Worm (Caenorhabditis elegans): ENCODE measurements around the gene col-72.
A peak's percentile ranks its signal among the peaks of the same experiment; 100 is the strongest.

The col-72 gene

ce11 chrII:3502520-3503323, 21.3 kb downstream of the col-72 start, which contains the start of the genes col-71 and Y49F6B.2 (continued):
- TF ChIP-seq daf-19 (GFP tag; conservative IDR thresholded peaks at IDR 0.05) (no peak), zfp-3 (GFP tag; conservative IDR thresholded peaks at IDR 0.05) (peak; percentile 42; the same call in 1 of the 2 replicates), mep-1 (tag; optimal IDR thresholded peaks at IDR 0.05) (peak; percentile 65), mxl-3 (GFP tag; optimal IDR thresholded peaks at IDR 0.05) (no peak), lin-29 (GFP tag; IDR thresholded peaks at IDR 0.05) (no peak), spr-1 (tag; optimal IDR thresholded peaks at IDR 0.05) (no peak), nhr-28 (tag; optimal IDR thresholded peaks at IDR 0.05) (peak; percentile 19), F26F4.8 (GFP tag; conservative IDR thresholded peaks at IDR 0.05) (no peak), hlh-30 (tag; optimal IDR thresholded peaks at IDR 0.05; ENCODE audit: insufficient read depth) (peak; percentile 22), fos-1 (tag; optimal IDR thresholded peaks at IDR 0.05) (no peak), pha-4 (GFP tag; IDR thresholded peaks at IDR 0.05) (0 out of 2 replicates have a peak, but pooled peaks have one; percentile 18), pha-4 (tag; optimal IDR thresholded peaks at IDR 0.05) (no peak), mes-2 (tag; optimal IDR thresholded peaks at IDR 0.05; ENCODE audit: poor library complexity, severe bottlenecking) (peak; percentile 99), T26A8.4 (GFP tag; IDR thresholded peaks at IDR 0.05) (no peak)

- TF ChIP-seq unc-62 (GFP tag; optimal IDR thresholded peaks at IDR 0.05 in 1 of 2) (peak in 1 of 2 experiments; percentile 67), unc-62 (tag; optimal IDR thresholded peaks at IDR 0.05) (no peak), gei-8 (GFP tag; optimal IDR thresholded peaks at IDR 0.05) (no peak), dve-1 (tag; optimal IDR thresholded peaks at IDR 0.05; ENCODE audit: insufficient read depth) (no peak), egl-43 (GFP tag; IDR thresholded peaks at IDR 0.05) (peak; percentile 61; the same call in 1 of the 2 replicates), php-3 (GFP tag; IDR thresholded peaks at IDR 0.05) (no peak), snpc-4 (tag; optimal IDR thresholded peaks at IDR 0.05) (no peak), aha-1 (tag) (peak; percentile 94), pha-4 (GFP tag; IDR thresholded peaks at IDR 0.05) (peak; percentile 15; the same call in 1 of the 2 replicates), pha-4 (tag; optimal IDR thresholded peaks at IDR 0.05) (no peak), lin-38 (GFP tag; IDR thresholded peaks at IDR 0.05) (no peak), Y105C5A.15 (GFP tag; IDR thresholded peaks at IDR 0.05) (0 out of 2 replicates have a peak, but pooled peaks have one; percentile 43)
Observed at ce11 chrII:3502011-3502410, 22.0 kb downstream of the col-72 start.

ce11 chrII:3500373-3500772, 23.6 kb downstream of the col-72 start:
- TF ChIP-seq dve-1 (tag; optimal IDR thresholded peaks at IDR 0.05; ENCODE audit: insufficient read depth), result no peak
- no peak for TF ChIP-seq lsy-2 (tag; optimal IDR thresholded peaks at IDR 0.05)
- TF ChIP-seq T26A8.4 (GFP tag; IDR thresholded peaks at IDR 0.05), result peak; percentile 57
- TF ChIP-seq php-3 (GFP tag; IDR thresholded peaks at IDR 0.05), result peak; percentile 31; the same call in 1 of the 2 replicates
- TF ChIP-seq nhr-28 (tag; optimal IDR thresholded peaks at IDR 0.05), result no peak
- TF ChIP-seq nhr-111 (GFP tag; optimal IDR thresholded peaks at IDR 0.05), result peak; percentile 13
- TF ChIP-seq mdl-1 (tag; optimal IDR thresholded peaks at IDR 0.05), result no peak
- TF ChIP-seq pqm-1 (tag; optimal IDR thresholded peaks at IDR 0.05), result no peak
- peak; percentile 7 for TF ChIP-seq spr-1 (tag; optimal IDR thresholded peaks at IDR 0.05)
- peak; percentile 65; the same call in 1 of the 2 replicates for TF ChIP-seq egl-43 (GFP tag; IDR thresholded peaks at IDR 0.05)
- TF ChIP-seq duxl-1 (tag; optimal IDR thresholded peaks at IDR 0.05; ENCODE audit: poor library complexity), result no peak
- peak; percentile 97 for TF ChIP-seq set-16 (GFP tag; IDR thresholded peaks at IDR 0.05)
- TF ChIP-seq lin-13 (GFP tag; optimal IDR thresholded peaks at IDR 0.05), result no peak

ce11 chrII:3499386-3499785, 24.6 kb downstream of the col-72 start, which contains the start of gene Y49F6B.9:
Gene Y49F6B.9, minus strand, starts transcription at chrII:3499387.
- TF ChIP-seq ceh-82 (tag; optimal IDR thresholded peaks at IDR 0.05) (no peak), hlh-11 (tag; optimal IDR thresholded peaks at IDR 0.05) (no peak), Y48G9A.11 (GFP tag; IDR thresholded peaks at IDR 0.05) (peak; percentile 94), F26F4.8 (GFP tag; conservative IDR thresholded peaks at IDR 0.05) (no peak), snpc-1.2 (GFP tag; IDR thresholded peaks at IDR 0.05) (no peak), aha-1 (tag) (peak; percentile 87)

All from whole organism, L4 larva.